Worm (Caenorhabditis elegans) whole organism, mixed stage, embryonic: Measurements from ENCODE around the gene srbc-23.

ENCODE experiments used
- blmp-1 ChIP-seq: fragments of 150-350 bp; optimal IDR thresholded peaks from 2 replicates; lab custom pipeline; 2014; ENCODE audit warnings: missing biosample characterization, missing genetic modification characterization
- drap-1 ChIP-seq: fragments of 200-800 bp; sonication (Bioruptor generic); optimal IDR thresholded peaks from 3 replicates; lab custom pipeline; 2018; ENCODE audit warnings: mild to moderate bottlenecking, missing genetic modification characterization, missing compliant biosample characterization
- hlh-1 ChIP-seq: fragments of 150-350 bp; optimal IDR thresholded peaks from 2 replicates; lab custom pipeline; 2014; ENCODE audit warnings: missing biosample characterization, missing genetic modification reagents, missing genetic modification characterization
- lin-13 ChIP-seq: fragments of 150-350 bp; optimal IDR thresholded peaks from 2 replicates; lab custom pipeline; 2014; ENCODE audit warnings: missing biosample characterization, missing genetic modification characterization
- mep-1 ChIP-seq: fragments of 150-350 bp; optimal IDR thresholded peaks from 2 replicates; lab custom pipeline; 2017; ENCODE audit warnings: missing biosample characterization, missing genetic modification reagents, missing genetic modification characterization, inconsistent platforms
- nhr-12 ChIP-seq: fragments of 150-350 bp; optimal IDR thresholded peaks from 2 replicates; lab custom pipeline; 2014; ENCODE audit warnings: missing biosample characterization, missing genetic modification characterization
- nhr-237 ChIP-seq: fragments of 150-350 bp; optimal IDR thresholded peaks from 2 replicates; lab custom pipeline; 2014; ENCODE audit warnings: missing biosample characterization, missing genetic modification characterization
- nhr-28 ChIP-seq: fragments of 150-350 bp; optimal IDR thresholded peaks from 2 replicates; lab custom pipeline; 2014; ENCODE audit warnings: missing biosample characterization, missing genetic modification characterization
- nhr-76 ChIP-seq: sonication (generic microtip); optimal IDR thresholded peaks from 2 replicates; lab custom pipeline; 2017; ENCODE audit warnings: missing biosample characterization, missing genetic modification characterization
- sptf-1 ChIP-seq: sonication (generic microtip); optimal IDR thresholded peaks from 2 replicates; lab custom pipeline; 2017; ENCODE audit warnings: mild to moderate bottlenecking, missing genetic modification characterization, moderate library complexity, missing compliant biosample characterization
- zip-8 ChIP-seq: fragments of 150-350 bp; optimal IDR thresholded peaks from 2 replicates; lab custom pipeline; 2014; ENCODE audit warnings: missing biosample characterization, missing genetic modification characterization
- ztf-11 ChIP-seq: fragments of 150-350 bp; optimal IDR thresholded peaks from 2 replicates; lab custom pipeline; 2014; ENCODE audit warnings: missing biosample characterization, missing genetic modification characterization

ce11 chrV:2192117-2192516 lies 38.7 kb downstream of the srbc-23 start, which contains the start of gene nhr-13:
- TF ChIP-seq drap-1 (no peak), nhr-237 (tag; lab: Kevin White, UChicago) (no peak), ztf-11 (tag; lab: Kevin White, UChicago) (no peak), mep-1 (tag; lab: Kevin White, UChicago) (no peak), hlh-1 (tag; lab: Kevin White, UChicago) (no peak), zip-8 (tag; lab: Kevin White, UChicago) (no peak), lin-13 (tag; lab: Kevin White, UChicago) (no peak), blmp-1 (tag; lab: Kevin White, UChicago) (no peak), nhr-28 (tag; lab: Kevin White, UChicago) (no peak), nhr-76 (tag; lab: Kevin White, UChicago) (no peak), sptf-1 (tag; lab: Kevin White, UChicago) (no peak), nhr-12 (tag; lab: Kevin White, UChicago) (no peak)
